Worm (Caenorhabditis elegans) whole organism, young adult: ENCODE measurements around the gene T28D6.5.

Experiments
- B0019.2 ChIP-seq: fragments of 200-800 bp; sonication (Bioruptor generic); conservative IDR thresholded peaks from 2 replicates; pipeline ENCODE4 v1.3.6; 2022; ENCODE audit warnings: missing genetic modification reagents, missing genetic modification characterization, missing compliant biosample characterization
- B0035.1 ChIP-seq: sonication (generic microtip); optimal IDR thresholded peaks from 2 replicates; lab custom pipeline; 2016; ENCODE audit warnings: missing genetic modification characterization, mild to moderate bottlenecking, missing compliant biosample characterization, missing genotype, missing genetic modification reagents
- B0261.1 ChIP-seq: sonication (generic microtip); optimal IDR thresholded peaks from 2 replicates; lab custom pipeline; 2016; ENCODE audit warnings: mild to moderate bottlenecking, missing genetic modification characterization, moderate library complexity, missing compliant biosample characterization
- B0336.3 ChIP-seq: fragments of 200-800 bp; sonication (Bioruptor generic); IDR thresholded peaks from 2 replicates; pipeline ENCODE4 v1.3.6; 2022; ENCODE audit warnings: missing genetic modification characterization, missing compliant biosample characterization
- C17E4.6 ChIP-seq: fragments of 200-800 bp; sonication (Bioruptor generic); IDR thresholded peaks from 2 replicates; pipeline ENCODE4 v1.3.6; 2022; ENCODE audit warnings: missing genetic modification reagents, missing genetic modification characterization, missing compliant biosample characterization
- D2030.7 ChIP-seq: fragments of 200-800 bp; sonication (Bioruptor generic); IDR thresholded peaks from 2 replicates; pipeline ENCODE4 v1.3.6; 2022; ENCODE audit warnings: missing genetic modification reagents, missing genetic modification characterization, missing compliant biosample characterization
- F33H1.4 ChIP-seq: fragments of 200-800 bp; sonication (Bioruptor generic); IDR thresholded peaks from 2 replicates; pipeline ENCODE4 v1.3.6; 2022; ENCODE audit warnings: missing genetic modification reagents, missing genetic modification characterization, missing compliant biosample characterization
- K11D2.4 ChIP-seq: fragments of 200-800 bp; sonication (Bioruptor generic); IDR thresholded peaks from 2 replicates; pipeline ENCODE4 v1.3.6; 2022; ENCODE audit warnings: missing genetic modification reagents, missing genetic modification characterization, missing compliant biosample characterization
- T26A5.8 ChIP-seq: sonication (generic microtip); optimal IDR thresholded peaks from 2 replicates; lab custom pipeline; 2016; ENCODE audit warnings: missing genetic modification characterization, missing compliant biosample characterization
- Y53G8AR.9 ChIP-seq: fragments of 200-800 bp; sonication (Bioruptor generic); conservative IDR thresholded peaks from 2 replicates; pipeline ENCODE4 v1.3.6; 2022; ENCODE audit warnings: missing genetic modification reagents, missing genetic modification characterization, missing compliant biosample characterization
- Y67H2A.10 ChIP-seq: fragments of 200-800 bp; sonication (Bioruptor generic); conservative IDR thresholded peaks from 2 replicates; pipeline ENCODE4 v1.3.6; 2022; ENCODE audit warnings: missing genetic modification reagents, missing genetic modification characterization, missing compliant biosample characterization
- ZK185.1 ChIP-seq: sonication (generic microtip); optimal IDR thresholded peaks from 2 replicates; lab custom pipeline; 2016; ENCODE audit warnings: mild to moderate bottlenecking, missing genetic modification characterization, missing compliant biosample characterization; ENCODE audit not compliant: poor library complexity, severe bottlenecking
- aptf-2 ChIP-seq: fragments of 200-800 bp; sonication (Bioruptor generic); conservative IDR thresholded peaks from 2 replicates; pipeline ENCODE4 v1.3.6; 2022; ENCODE audit warnings: missing genetic modification reagents, missing genetic modification characterization, missing compliant biosample characterization
- athp-1 ChIP-seq: sonication (generic microtip); optimal IDR thresholded peaks from 2 replicates; lab custom pipeline; 2017; ENCODE audit warnings: mild to moderate bottlenecking, missing genetic modification characterization, missing compliant biosample characterization
- attf-3 ChIP-seq: fragments of 200-800 bp; sonication (Bioruptor generic); conservative IDR thresholded peaks from 2 replicates; pipeline ENCODE4 v1.3.6; 2022; ENCODE audit warnings: missing genetic modification reagents, missing genetic modification characterization, missing compliant biosample characterization
- bed-1 ChIP-seq: fragments of 200-800 bp; sonication (Bioruptor generic); IDR thresholded peaks from 2 replicates; pipeline ENCODE4 v1.3.6; 2022; ENCODE audit warnings: missing genetic modification reagents, missing genetic modification characterization, missing compliant biosample characterization
- ccch-3 ChIP-seq: fragments of 200-800 bp; sonication (Bioruptor generic); optimal IDR thresholded peaks from 2 replicates; lab custom pipeline; 2018; ENCODE audit warnings: mild to moderate bottlenecking, missing genetic modification characterization, missing compliant biosample characterization
- ceh-100 ChIP-seq: fragments of 200-800 bp; sonication (Bioruptor generic); IDR thresholded peaks from 2 replicates; pipeline ENCODE4 v1.3.6; 2022; ENCODE audit warnings: missing genetic modification reagents, missing genetic modification characterization, missing compliant biosample characterization
- ceh-27 ChIP-seq: fragments of 200-800 bp; sonication (Bioruptor generic); optimal IDR thresholded peaks from 2 replicates; lab custom pipeline; 2018; ENCODE audit warnings: mild to moderate bottlenecking, missing genetic modification characterization, moderate library complexity, missing compliant biosample characterization
- ceh-91 ChIP-seq: fragments of 200-800 bp; sonication (Bioruptor generic); IDR thresholded peaks from 2 replicates; pipeline ENCODE4 v1.3.6; 2022; ENCODE audit warnings: missing genetic modification reagents, missing genetic modification characterization, missing compliant biosample characterization
- dpff-1 ChIP-seq: sonication (generic microtip); optimal IDR thresholded peaks from 2 replicates; lab custom pipeline; 2017; ENCODE audit warnings: mild to moderate bottlenecking, missing genetic modification characterization, missing compliant biosample characterization
- dpl-1 ChIP-seq: fragments of 150-350 bp; optimal IDR thresholded peaks from 2 replicates; lab custom pipeline; 2014; ENCODE audit warnings: missing biosample characterization, missing genetic modification reagents, missing genetic modification characterization
- efl-1 ChIP-seq: fragments of 150-350 bp; optimal IDR thresholded peaks from 2 replicates; lab custom pipeline; 2014; ENCODE audit warnings: missing biosample characterization, missing genetic modification reagents, missing genetic modification characterization
- ekl-4 ChIP-seq: fragments of 200-800 bp; sonication (Bioruptor generic); IDR thresholded peaks from 2 replicates; pipeline ENCODE4 v1.3.6; 2022; ENCODE audit warnings: missing genetic modification reagents, missing genetic modification characterization, missing compliant biosample characterization
- gei-17 ChIP-seq: fragments of 200-800 bp; sonication (Bioruptor generic); optimal IDR thresholded peaks from 2 replicates; lab custom pipeline; 2018; ENCODE audit warnings: mild to moderate bottlenecking, missing genetic modification characterization, missing compliant biosample characterization
- hsf-1 ChIP-seq: fragments of 200-800 bp; sonication (Bioruptor generic); IDR thresholded peaks from 2 replicates; pipeline ENCODE4 v1.3.6; 2022; ENCODE audit warnings: missing genetic modification reagents, missing genetic modification characterization, missing compliant biosample characterization
- let-607 ChIP-seq, 2 experiments: fragments of 200-800 bp in 1 of 2; sonication (Bioruptor generic) in 1 of 2; sonication (generic microtip) in 1 of 2; optimal IDR thresholded peaks; 2 replicates each; lab custom pipeline; 2016 to 2018; ENCODE audit warnings: mild to moderate bottlenecking in 2 of 2, missing compliant biosample characterization in 2 of 2, missing genetic modification characterization in 2 of 2, moderate library complexity in 2 of 2, missing genotype in 1 of 2
- lin-26 ChIP-seq: fragments of 200-800 bp; sonication (Bioruptor generic); IDR thresholded peaks from 2 replicates; pipeline ENCODE4 v1.3.6; 2022; ENCODE audit warnings: missing genetic modification reagents, missing genetic modification characterization, missing compliant biosample characterization
- lin-35 ChIP-seq, 3 experiments: fragments of 150-350 bp in 2 of 3; sonication (generic microtip) in 1 of 3; optimal IDR thresholded peaks; 2 replicates each; lab custom pipeline; 2014 to 2018; ENCODE audit warnings: missing biosample characterization in 3 of 3, missing genetic modification characterization in 3 of 3, missing genetic modification reagents in 3 of 3
- lin-40 ChIP-seq: sonication (generic microtip); optimal IDR thresholded peaks from 2 replicates; lab custom pipeline; 2016; ENCODE audit warnings: missing genetic modification characterization, mild to moderate bottlenecking, missing compliant biosample characterization, missing genotype, missing genetic modification reagents
- madf-10 ChIP-seq: sonication (generic microtip); optimal IDR thresholded peaks from 2 replicates; lab custom pipeline; 2016; ENCODE audit warnings: mild to moderate bottlenecking, missing genetic modification characterization, missing compliant biosample characterization
- madf-3 ChIP-seq: fragments of 200-800 bp; sonication (Bioruptor generic); IDR thresholded peaks from 2 replicates; pipeline ENCODE4 v1.3.6; 2022; ENCODE audit warnings: missing genetic modification reagents, missing genetic modification characterization, missing compliant biosample characterization
- madf-6 ChIP-seq: fragments of 200-800 bp; sonication (Bioruptor generic); IDR thresholded peaks from 2 replicates; pipeline ENCODE4 v1.3.6; 2022; ENCODE audit warnings: missing genetic modification reagents, missing genetic modification characterization, missing compliant biosample characterization
- nfya-1 ChIP-seq: sonication (generic microtip); optimal IDR thresholded peaks from 2 replicates; lab custom pipeline; 2017; ENCODE audit warnings: antibody characterized with exemption, missing compliant biosample characterization, missing genetic modification characterization, borderline replicate concordance; ENCODE audit not compliant: insufficient read depth
- nhr-27 ChIP-seq: fragments of 200-800 bp; sonication (Bioruptor generic); optimal IDR thresholded peaks from 2 replicates; lab custom pipeline; 2018; ENCODE audit warnings: mild to moderate bottlenecking, missing genetic modification characterization, moderate library complexity, missing compliant biosample characterization
- pbrm-1 ChIP-seq: fragments of 200-800 bp; sonication (Bioruptor generic); IDR thresholded peaks from 2 replicates; pipeline ENCODE4 v1.3.6; 2022; ENCODE audit warnings: missing genetic modification reagents, missing genetic modification characterization, missing compliant biosample characterization
- pha-4 ChIP-seq: fragments of 150-350 bp; sonication (generic microtip); optimal IDR thresholded peaks from 2 replicates; lab custom pipeline; 2014; ENCODE audit warnings: missing biosample characterization, missing genetic modification reagents, missing genetic modification characterization
- sdz-38 ChIP-seq: sonication (generic microtip); optimal IDR thresholded peaks from 2 replicates; lab custom pipeline; 2016; ENCODE audit warnings: missing genotype, missing genetic modification characterization, missing compliant biosample characterization
- snpc-3.4 ChIP-seq: sonication (generic microtip); optimal IDR thresholded peaks from 2 replicates; lab custom pipeline; 2017; ENCODE audit warnings: missing genetic modification characterization, mild to moderate bottlenecking, missing compliant biosample characterization, antibody characterized with exemption, moderate library complexity, missing genotype, missing genetic modification reagents
- somi-1 ChIP-seq: fragments of 200-800 bp; sonication (Bioruptor generic); optimal IDR thresholded peaks from 2 replicates; lab custom pipeline; 2018; ENCODE audit warnings: mild to moderate bottlenecking, missing genetic modification characterization, missing compliant biosample characterization
- tbx-9 ChIP-seq: sonication (generic microtip); optimal IDR thresholded peaks from 2 replicates; lab custom pipeline; 2016; ENCODE audit warnings: borderline replicate concordance, missing genetic modification characterization, inconsistent platforms, missing compliant biosample characterization
- unc-130 ChIP-seq: sonication (generic microtip); optimal IDR thresholded peaks from 2 replicates; lab custom pipeline; 2016; ENCODE audit warnings: missing genetic modification reagents, missing genetic modification characterization, missing compliant biosample characterization
- ztf-18 ChIP-seq: sonication (generic microtip); optimal IDR thresholded peaks from 2 replicates; lab custom pipeline; 2016; ENCODE audit warnings: missing genotype, mild to moderate bottlenecking, missing genetic modification characterization, missing compliant biosample characterization
- ztf-25 ChIP-seq: fragments of 200-800 bp; sonication (Bioruptor generic); IDR thresholded peaks from 2 replicates; pipeline ENCODE4 v1.3.6; 2022; ENCODE audit warnings: missing genetic modification reagents, missing genetic modification characterization, missing compliant biosample characterization
- ztf-26 ChIP-seq: sonication (generic microtip); optimal IDR thresholded peaks from 2 replicates; lab custom pipeline; 2017; ENCODE audit warnings: missing genetic modification characterization, missing compliant biosample characterization
- ztf-28 ChIP-seq: fragments of 200-800 bp; sonication (Bioruptor generic); IDR thresholded peaks from 2 replicates; pipeline ENCODE4 v1.3.6; 2022; ENCODE audit warnings: missing genetic modification reagents, missing genetic modification characterization, missing compliant biosample characterization
- ztf-3 ChIP-seq: fragments of 200-800 bp; sonication (Bioruptor generic); optimal IDR thresholded peaks from 2 replicates; lab custom pipeline; 2018; ENCODE audit warnings: mild to moderate bottlenecking, missing genetic modification characterization, missing compliant biosample characterization

The T28D6.5 gene

DNA sequence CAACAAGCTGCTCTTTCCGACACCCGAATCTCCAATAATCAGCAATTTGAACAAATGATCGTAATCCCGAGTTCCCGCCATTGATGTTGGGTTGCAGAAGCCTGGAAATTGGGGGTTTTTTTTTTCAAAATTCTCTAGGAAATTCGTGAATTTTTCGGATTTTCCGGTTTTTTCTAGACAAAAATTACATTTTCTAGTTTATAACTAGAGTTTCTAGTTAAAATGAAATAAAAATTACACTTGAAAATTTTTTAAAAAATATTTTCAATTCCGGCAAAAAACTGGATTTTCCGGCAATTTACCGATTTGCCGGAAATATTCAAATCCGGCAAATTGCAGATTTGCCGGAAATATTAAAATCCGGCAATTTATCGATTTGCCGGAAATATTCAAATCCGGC, 22.0 kb upstream of the T28D6.5 start, which contains the start of gene rab-35:
rab-35 (minus strand) TSS at position 101 of the 400 bp plus-strand sequence.
- TF ChIP-seq efl-1 (no peak), nhr-27 (tag; lab: Kevin White, UChicago) (no peak), tbx-9 (tag; lab: Kevin White, UChicago) (no peak), lin-26 (no peak), attf-3 (GFP tag; lab: Robert Waterston, UW) (no peak), C17E4.6 (GFP tag; lab: Robert Waterston, UW) (no peak), madf-6 (no peak), Y53G8AR.9 (GFP tag; lab: Robert Waterston, UW) (no peak), ZK185.1 (no peak), B0035.1 (tag; lab: Kevin White, UChicago) (no peak)

ce11 chrIII:11317164-11317620, 16.3 kb upstream of the T28D6.5 start, which contains the start of gene mcm-10:
mcm-10 (plus strand) TSS chrIII:11317570.
- 0 out of 2 replicates have a peak, but pooled peaks have one; percentile 18 for TF ChIP-seq Y67H2A.10
- peak; percentile 39; the same call in 1 of the 2 replicates for TF ChIP-seq ceh-91 (GFP tag; lab: Robert Waterston, UW)
- TF ChIP-seq D2030.7 (GFP tag; lab: Robert Waterston, UW) = peak; percentile 59
- TF ChIP-seq bed-1 (GFP tag; lab: Robert Waterston, UW) = no peak
- TF ChIP-seq ztf-26 (tag; lab: Kevin White, UChicago) = peak; percentile 29
- peak; percentile 33 for TF ChIP-seq ceh-27
- TF ChIP-seq ztf-28 (GFP tag; lab: Robert Waterston, UW) = peak; percentile 15; the same call in 1 of the 2 replicates
- TF ChIP-seq pha-4 = no peak
- TF ChIP-seq hsf-1 (GFP tag; lab: Robert Waterston, UW) = no peak
- peak in 1 of 3 experiments; percentile 73 for TF ChIP-seq lin-35 (GFP tag; optimal IDR thresholded peaks at IDR 0.05; lab: Kevin White, UChicago)
- TF ChIP-seq madf-10 = peak; percentile 21
- no peak for TF ChIP-seq nfya-1 (tag; lab: Kevin White, UChicago)
- TF ChIP-seq B0336.3 (GFP tag; lab: Robert Waterston, UW) = peak; percentile 87
- no peak for TF ChIP-seq madf-3
- TF ChIP-seq efl-1 = peak; percentile 61
- TF ChIP-seq let-607 (tag; optimal IDR thresholded peaks at IDR 0.05; lab: Kevin White, UChicago) = peak in 1 of 2 experiments; percentile 56
- no peak for TF ChIP-seq T26A5.8 (tag; lab: Kevin White, UChicago)
- no peak for TF ChIP-seq dpff-1 (tag; lab: Kevin White, UChicago)
- TF ChIP-seq unc-130 = peak; percentile 51
- no peak for TF ChIP-seq gei-17
- TF ChIP-seq ccch-3 (GFP tag; lab: Kevin White, UChicago) = peak; percentile 63
- no peak for TF ChIP-seq B0019.2 (GFP tag; lab: Robert Waterston, UW)
- TF ChIP-seq sdz-38 = no peak
- TF ChIP-seq ztf-3 = no peak
- 0 out of 2 replicates have a peak, but pooled peaks have one; percentile 51 for TF ChIP-seq aptf-2 (GFP tag; lab: Robert Waterston, UW)
- TF ChIP-seq B0261.1 = peak; percentile 26
- peak; percentile 74; the same call in 1 of the 2 replicates for TF ChIP-seq pbrm-1 (GFP tag; lab: Robert Waterston, UW)
- TF ChIP-seq F33H1.4 (GFP tag; lab: Robert Waterston, UW) = peak; percentile 26; the same call in 1 of the 2 replicates
- TF ChIP-seq ztf-18 (tag; lab: Kevin White, UChicago) = peak; percentile 26
- TF ChIP-seq K11D2.4 (GFP tag; lab: Robert Waterston, UW) = 0 out of 2 replicates have a peak, but pooled peaks have one; percentile 32
- TF ChIP-seq ceh-100 (GFP tag; lab: Robert Waterston, UW) = peak; percentile 96
- peak; percentile 68 for TF ChIP-seq athp-1 (tag; lab: Kevin White, UChicago)
- 0 out of 2 replicates have a peak, but pooled peaks have one; percentile 7 for TF ChIP-seq ztf-25 (GFP tag; lab: Robert Waterston, UW)
- TF ChIP-seq snpc-3.4 (tag; lab: Kevin White, UChicago) = peak; percentile 41
- peak; percentile 58 for TF ChIP-seq dpl-1
- TF ChIP-seq lin-40 = peak; percentile 79
- no peak for TF ChIP-seq ekl-4 (GFP tag; lab: Robert Waterston, UW)
- no peak for TF ChIP-seq somi-1 (GFP tag; lab: Kevin White, UChicago)
